Fruit fly (Drosophila melanogaster) Kc167 (cell line): ENCODE results near the gene CG8202.

ENCODE experiments used
- Myc ChIP-seq: fragments of >200 bp; optimal IDR thresholded peaks from 2 replicates; lab custom pipeline; 2017; ENCODE audit warnings: missing external identifiers
- Sin3A ChIP-seq: fragments of >200 bp; optimal IDR thresholded peaks from 2 replicates; lab custom pipeline; 2018; ENCODE audit warnings: missing external identifiers
- h ChIP-seq: fragments of >200 bp; optimal IDR thresholded peaks from 3 replicates; lab custom pipeline; 2018; ENCODE audit warnings: missing external identifiers
- insv ChIP-seq: fragments of >200 bp; optimal IDR thresholded peaks from 3 replicates; lab custom pipeline; 2018; ENCODE audit warnings: missing external identifiers
- psq ChIP-seq: fragments of >200 bp; optimal IDR thresholded peaks from 2 replicates; lab custom pipeline; 2017; ENCODE audit warnings: missing external identifiers
- ttk ChIP-seq: sonication (Bioruptor generic); optimal IDR thresholded peaks from 2 replicates; lab custom pipeline; 2017; ENCODE audit warnings: missing external identifiers

Gene CG8202

DNA sequence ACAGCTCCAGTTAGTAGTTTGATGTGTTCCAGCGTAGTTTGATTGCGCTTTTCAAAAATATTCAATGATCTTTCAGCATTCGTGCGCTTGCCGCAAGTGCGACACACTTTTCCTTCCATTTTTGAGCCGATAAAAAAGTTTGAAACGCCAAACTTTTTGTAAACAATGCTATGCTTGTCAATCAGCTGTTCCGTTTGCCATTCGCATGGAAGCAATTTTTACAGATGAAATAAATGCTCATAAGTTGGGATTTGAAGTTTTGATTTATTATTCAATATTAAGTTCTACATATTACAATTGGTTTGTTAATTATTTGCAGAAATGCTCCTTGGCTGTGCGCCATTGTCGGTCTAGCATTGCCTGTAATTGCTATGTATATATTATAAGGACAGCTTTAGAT, 2.3 kb upstream of the CG8202 start, which contains the start of gene ranshi:
ranshi (minus strand) TSS at position 152 of the 400 bp plus-strand sequence.
- TF ChIP-seq h (lab: Kevin White, UChicago) (no peak), insv (no peak), psq (lab: Kevin White, UChicago) (no peak), Sin3A (no peak), Myc (lab: Kevin White, UChicago) (no peak), ttk (lab: Kevin White, UChicago) (no peak)

DNA sequence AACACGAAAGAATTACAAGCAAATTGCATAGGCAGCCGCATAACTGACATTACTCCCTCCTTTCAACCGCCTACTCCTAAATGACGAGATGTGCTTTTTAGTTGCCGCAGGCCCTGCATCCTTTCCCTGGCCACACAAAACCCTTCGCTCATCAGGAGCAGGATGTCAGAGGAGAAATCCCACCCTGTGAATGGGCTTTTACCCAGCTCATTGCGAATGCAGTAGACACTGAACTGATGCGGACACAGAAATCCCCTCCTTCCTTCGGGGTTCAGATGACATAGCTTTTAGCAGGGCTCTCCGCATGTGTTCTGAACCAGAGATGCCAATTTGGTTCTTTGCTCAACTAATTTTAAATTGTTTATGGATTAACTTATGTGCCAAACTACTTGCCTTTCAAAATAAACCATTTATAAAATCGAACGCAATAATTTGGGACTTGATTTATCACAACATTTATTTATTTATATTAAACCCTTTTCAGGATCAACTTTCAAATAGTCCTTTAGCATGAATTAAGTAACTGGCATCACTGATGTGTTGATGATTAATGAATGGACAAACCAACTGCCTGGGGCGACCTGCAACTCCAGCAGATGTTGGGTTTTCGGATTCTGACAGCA, 7.4 kb downstream of the CG8202 start:
- TF ChIP-seq insv (no peak), Myc (lab: Kevin White, UChicago) (no peak), Sin3A (no peak), h (lab: Kevin White, UChicago) (no peak), ttk (lab: Kevin White, UChicago) (no peak), psq (lab: Kevin White, UChicago) (no peak)

DNA sequence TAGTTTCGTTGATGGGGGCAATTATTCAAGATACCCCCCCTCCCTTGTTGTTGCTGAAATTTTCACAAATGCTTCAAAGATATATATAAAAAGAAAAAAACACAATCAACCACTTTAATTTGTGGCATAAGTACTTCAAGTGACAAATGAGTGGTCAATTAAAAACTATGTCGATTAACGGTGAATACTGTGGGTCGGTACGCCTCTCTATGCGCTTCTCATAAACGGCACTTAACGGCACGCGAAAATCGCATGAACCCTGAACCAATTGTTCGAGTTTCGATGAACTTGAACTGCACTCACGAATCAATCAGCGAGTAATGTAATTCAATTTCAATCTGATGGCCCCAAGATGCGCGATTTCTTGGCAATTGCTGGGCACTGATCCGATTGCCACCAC, 8.2 kb downstream of the CG8202 start:
- TF ChIP-seq ttk (lab: Kevin White, UChicago) (no peak), Myc (lab: Kevin White, UChicago) (no peak), h (lab: Kevin White, UChicago) (no peak), insv (no peak), Sin3A (no peak), psq (lab: Kevin White, UChicago) (no peak)

DNA sequence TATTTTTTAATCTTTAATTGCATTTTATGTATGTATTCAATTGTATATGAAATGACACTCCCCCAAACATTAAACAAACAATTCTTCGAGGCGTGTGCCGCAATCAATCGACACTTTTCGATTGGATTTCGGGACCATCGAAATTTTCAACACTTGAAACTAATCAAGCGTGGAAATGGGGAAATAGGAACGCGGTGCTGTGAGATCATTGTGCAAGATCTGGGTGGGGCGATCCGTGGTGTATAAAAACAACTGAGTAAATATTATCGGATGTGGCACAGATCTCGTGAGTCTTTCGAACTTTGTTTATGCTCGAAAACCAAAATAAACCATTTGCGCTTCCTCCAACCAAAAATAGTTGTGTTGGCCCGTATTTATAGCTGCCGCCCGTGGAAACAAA, 9.4 kb downstream of the CG8202 start:
- TF ChIP-seq insv: no peak
- no peak for TF ChIP-seq ttk (lab: Kevin White, UChicago)
- TF ChIP-seq Myc (lab: Kevin White, UChicago): no peak
- no peak for TF ChIP-seq h (lab: Kevin White, UChicago)
- TF ChIP-seq Sin3A: no peak
- no peak for TF ChIP-seq psq (lab: Kevin White, UChicago)

DNA sequence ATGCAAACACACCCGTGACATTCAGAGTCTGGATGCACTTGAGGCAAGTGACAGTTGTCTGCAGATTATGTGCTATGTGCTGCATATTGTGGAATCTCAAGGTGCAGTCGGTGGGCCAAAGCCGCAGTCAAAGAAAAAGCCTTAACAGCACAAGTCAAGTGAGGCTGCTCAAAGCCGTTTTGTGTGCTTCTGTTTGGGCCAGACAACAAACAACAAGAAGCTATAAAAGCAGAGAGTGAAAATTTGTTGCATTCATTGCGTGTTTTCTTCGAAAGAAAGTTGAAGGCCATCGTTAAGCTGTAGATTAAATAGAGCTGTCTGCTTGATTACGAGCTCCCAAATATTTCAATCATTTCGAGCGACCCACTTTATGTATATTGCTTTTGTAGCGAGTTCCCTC, 10.1 kb downstream of the CG8202 start:
- no peak for TF ChIP-seq Sin3A
- no peak for TF ChIP-seq psq (lab: Kevin White, UChicago)
- no peak for TF ChIP-seq h (lab: Kevin White, UChicago)
- TF ChIP-seq Myc (lab: Kevin White, UChicago): no peak
- no peak for TF ChIP-seq ttk (lab: Kevin White, UChicago)
- no peak for TF ChIP-seq insv

DNA sequence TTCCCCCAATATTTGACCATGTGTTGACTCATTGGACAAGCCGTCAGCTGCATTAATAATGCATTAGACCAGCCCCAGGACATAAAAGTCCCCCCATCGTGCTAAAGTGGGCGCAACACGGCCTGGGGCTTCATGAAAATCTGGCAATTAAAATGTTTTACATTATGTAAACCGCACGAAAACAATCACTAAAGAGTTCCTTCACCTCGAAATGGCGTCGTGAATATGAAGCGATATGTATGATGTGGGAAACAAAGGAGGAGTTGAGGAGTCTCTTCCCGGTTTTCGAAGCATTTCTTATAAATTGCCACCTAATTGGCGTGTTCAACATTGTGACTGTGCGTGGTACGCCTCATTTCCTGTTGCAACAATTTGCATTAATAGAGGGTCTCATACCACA, 10.8 kb downstream of the CG8202 start:
- no peak for TF ChIP-seq Sin3A
- no peak for TF ChIP-seq psq (lab: Kevin White, UChicago)
- TF ChIP-seq ttk (lab: Kevin White, UChicago): no peak
- no peak for TF ChIP-seq Myc (lab: Kevin White, UChicago)
- no peak for TF ChIP-seq h (lab: Kevin White, UChicago)
- TF ChIP-seq insv: no peak

DNA sequence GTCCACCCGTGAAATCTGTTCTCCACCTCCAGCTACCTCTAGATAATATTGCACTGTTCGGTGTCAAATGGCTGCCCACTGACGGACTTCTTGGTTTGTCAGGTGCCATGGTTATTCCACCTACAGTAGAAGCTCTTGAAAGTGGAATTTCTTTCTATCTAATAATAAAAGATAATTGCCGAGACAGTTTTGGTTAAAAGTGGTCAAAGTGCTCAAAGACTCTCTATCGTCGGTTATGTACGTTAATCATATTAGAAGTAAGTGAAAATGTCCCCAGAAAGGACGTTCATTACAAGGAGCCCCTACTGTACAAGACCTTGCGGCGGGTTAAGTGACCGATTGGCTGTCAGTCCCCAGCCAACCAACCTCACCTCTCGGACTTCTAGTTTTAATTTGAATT, 12.3 kb downstream of the CG8202 start:
- TF ChIP-seq ttk (lab: Kevin White, UChicago) (no peak), Sin3A (no peak), psq (lab: Kevin White, UChicago) (no peak), insv (no peak), Myc (lab: Kevin White, UChicago) (no peak), h (lab: Kevin White, UChicago) (no peak)

DNA sequence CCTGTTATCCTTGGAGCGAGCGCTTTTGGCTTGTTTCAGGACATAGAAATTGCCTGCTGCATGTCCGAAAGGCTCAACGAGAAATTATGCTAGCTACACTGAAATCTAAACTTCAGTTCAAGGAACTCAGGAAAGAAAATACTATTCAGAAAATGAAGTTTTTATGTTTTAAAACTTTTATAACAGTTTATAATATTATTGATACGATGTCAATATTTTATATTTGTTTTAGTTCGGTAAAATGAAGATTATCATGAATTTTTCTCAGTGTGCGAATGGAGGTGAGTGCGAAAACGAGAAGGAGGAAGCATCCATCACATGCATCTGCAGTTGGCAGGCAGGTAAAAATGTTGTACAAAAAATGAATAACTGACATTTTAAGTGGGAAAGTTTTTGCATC, 14.5 kb downstream of the CG8202 start:
- no peak for TF ChIP-seq insv
- TF ChIP-seq Myc (lab: Kevin White, UChicago): no peak
- TF ChIP-seq ttk (lab: Kevin White, UChicago): no peak
- no peak for TF ChIP-seq h (lab: Kevin White, UChicago)
- TF ChIP-seq psq (lab: Kevin White, UChicago): no peak
- TF ChIP-seq Sin3A: no peak

DNA sequence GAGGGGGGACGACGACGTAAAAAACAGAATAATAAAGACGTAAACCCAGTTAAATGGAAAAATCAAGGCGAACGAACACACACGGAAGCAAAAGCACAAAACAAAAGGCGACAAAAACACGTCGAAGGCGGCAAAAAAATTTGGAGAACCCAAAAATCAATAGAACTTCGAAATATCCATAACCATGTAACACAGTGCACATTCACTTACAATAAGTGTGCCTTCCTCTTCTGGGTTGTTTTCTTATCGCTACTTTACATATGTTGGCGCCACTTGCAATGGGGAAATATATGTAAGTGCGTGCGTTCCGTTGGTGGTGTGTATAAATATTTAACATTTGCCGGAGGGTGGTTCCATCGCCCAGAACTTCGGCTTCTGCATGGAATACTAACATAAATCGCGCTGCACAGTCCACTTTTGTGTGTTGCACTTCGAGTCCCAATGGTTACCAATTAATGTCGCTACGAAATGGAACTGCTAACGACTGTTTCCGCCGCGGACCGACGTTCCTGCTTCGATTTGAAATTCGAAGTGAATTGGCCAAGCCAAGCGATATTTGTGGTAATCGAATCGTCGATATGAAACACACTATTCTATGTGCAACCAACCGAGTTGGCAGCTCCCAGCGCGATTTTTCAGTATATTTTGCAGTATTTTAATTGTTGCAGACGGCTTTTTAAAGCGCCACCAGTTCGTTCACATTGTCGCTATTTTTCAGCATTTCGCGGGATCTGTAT, 15.4 kb downstream of the CG8202 start, which contains the start of the genes CG9801 and Nasp:
CG9801 (minus strand) TSS at position 542 of the 737 bp plus-strand sequence.
Nasp (plus strand) TSS at position 665 of the 737 bp plus-strand sequence.
- TF ChIP-seq Sin3A (no peak), ttk (lab: Kevin White, UChicago) (no peak), insv (no peak), h (lab: Kevin White, UChicago) (no peak), Myc (lab: Kevin White, UChicago) (no peak), psq (lab: Kevin White, UChicago) (no peak)

DNA sequence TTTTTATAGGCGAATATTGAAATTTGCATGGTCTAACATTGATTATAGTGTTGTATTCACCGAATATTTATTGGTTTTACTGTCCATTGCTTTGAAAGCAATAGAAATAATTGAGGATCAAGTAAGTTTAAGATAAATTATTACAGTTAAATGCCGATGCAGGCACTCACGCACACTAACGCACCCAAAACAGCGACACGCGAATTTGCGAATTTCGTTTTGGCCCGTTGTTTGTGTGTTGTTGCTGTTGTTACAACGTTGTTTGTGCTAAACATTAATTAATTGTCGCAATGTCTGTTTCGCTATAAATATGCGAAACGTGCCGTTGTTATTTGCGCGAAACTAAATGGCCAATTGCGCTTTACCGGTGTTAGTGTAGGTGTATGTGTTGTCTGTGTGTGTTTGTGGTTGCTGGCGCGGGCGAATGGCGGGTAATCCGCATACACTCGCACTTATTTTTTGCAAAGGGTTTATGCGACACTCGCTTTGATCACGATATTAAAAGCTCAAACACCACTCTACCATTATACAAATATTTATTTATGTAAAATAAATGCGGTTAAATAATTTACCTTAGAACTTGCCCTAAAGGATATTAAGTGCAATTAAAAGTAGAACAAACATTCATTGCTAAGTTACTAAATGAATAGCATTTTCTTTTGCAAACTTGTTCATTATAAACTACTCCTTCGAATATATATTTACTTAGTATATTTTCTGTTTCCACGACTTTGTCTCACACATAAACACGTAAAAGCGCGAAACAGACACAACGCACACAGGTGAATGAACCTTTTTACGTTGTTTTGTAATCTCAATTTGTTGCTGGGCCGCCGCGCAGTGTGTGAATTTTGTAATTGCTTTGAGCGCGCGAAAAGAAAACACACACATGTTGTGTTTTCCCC, 16.2 kb downstream of the CG8202 start:
- no peak for TF ChIP-seq insv
- no peak for TF ChIP-seq psq (lab: Kevin White, UChicago)
- no peak for TF ChIP-seq h (lab: Kevin White, UChicago)
- no peak for TF ChIP-seq Sin3A
- no peak for TF ChIP-seq ttk (lab: Kevin White, UChicago)
- TF ChIP-seq Myc (lab: Kevin White, UChicago): no peak

DNA sequence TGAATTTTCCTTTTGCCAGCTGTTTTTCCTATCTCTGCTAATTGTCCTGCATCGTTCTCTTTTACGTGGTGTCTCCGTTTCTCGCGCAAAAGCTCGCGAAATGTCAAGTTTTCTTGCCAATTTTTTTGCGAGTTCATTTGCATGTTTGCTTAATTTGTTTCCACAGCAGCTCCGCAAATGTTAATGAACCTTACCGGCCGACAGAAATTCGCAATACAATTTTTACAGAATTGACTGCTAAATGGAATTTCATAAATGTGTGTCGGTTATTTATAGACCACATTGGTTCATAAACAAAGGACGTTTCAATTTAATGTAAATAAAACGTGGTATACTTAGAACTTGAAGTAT, 16.9 kb downstream of the CG8202 start:
- no peak for TF ChIP-seq insv
- TF ChIP-seq h (lab: Kevin White, UChicago): no peak
- no peak for TF ChIP-seq Myc (lab: Kevin White, UChicago)
